Worm (Caenorhabditis elegans): ENCODE measurements around the gene irld-24.

DNA sequence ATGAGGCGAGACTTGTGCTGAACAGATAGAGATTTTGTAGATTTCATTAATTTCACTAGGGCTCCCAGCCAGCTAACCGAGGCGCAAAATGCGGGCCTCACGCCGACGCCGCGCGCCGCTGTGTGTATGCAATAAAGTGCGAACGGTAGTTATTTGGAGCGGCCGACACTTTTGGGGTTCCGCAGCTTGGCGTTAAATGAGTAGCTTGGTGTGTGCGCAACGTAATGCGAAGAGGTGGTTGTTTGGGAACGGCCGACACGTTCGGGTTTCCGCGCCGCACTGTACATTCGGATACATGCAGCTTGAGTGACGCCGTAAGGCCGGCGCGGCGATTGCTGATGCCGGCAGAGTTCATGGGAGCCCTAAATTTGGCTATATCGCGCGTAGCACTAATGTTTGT, 21.7 kb downstream of the irld-24 start:
- TF ChIP-seq him-1 (tag; optimal IDR thresholded peaks at IDR 0.05) (no peak), W03F9.2 (tag; optimal IDR thresholded peaks at IDR 0.05) (no peak)

Data from whole organism, L4/young adult.